Worm (Caenorhabditis elegans): Measurements from ENCODE around the gene mct-5.

DNA sequence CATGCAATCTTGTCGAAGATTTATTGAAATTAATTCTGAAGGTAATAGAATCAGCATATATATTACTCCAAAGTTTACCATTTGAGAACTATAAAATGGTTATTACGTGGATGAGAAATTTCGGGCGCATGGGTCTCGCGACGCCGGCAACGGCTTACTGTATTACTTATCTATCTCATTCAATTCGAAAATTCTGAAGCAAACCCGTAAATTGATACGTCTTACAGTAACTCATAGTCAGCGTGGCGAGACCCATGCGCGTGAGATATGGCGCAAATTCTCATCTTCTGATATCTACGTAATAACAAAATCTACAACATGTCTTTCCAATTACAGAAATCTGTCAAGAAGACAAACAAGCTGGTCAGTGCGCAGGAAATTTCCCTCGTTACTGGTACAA is 21.1 kb upstream of the mct-5 start:
- no peak for TF ChIP-seq ztf-4 (tag; optimal IDR thresholded peaks at IDR 0.05)
- TF ChIP-seq mdl-1 (tag; optimal IDR thresholded peaks at IDR 0.05): no peak

All from whole organism, L1 larva.